Worm (Caenorhabditis elegans) whole organism, early embryonic: ENCODE data around the gene clec-140.

Source experiments
- B0310.2 ChIP-seq: sonication (generic microtip); optimal IDR thresholded peaks from 2 replicates; lab custom pipeline; 2016; ENCODE audit warnings: mild to moderate bottlenecking, missing genetic modification characterization, missing compliant biosample characterization
- F13C5.2 ChIP-seq: sonication (generic microtip); optimal IDR thresholded peaks from 2 replicates; lab custom pipeline; 2017; ENCODE audit warnings: mild to moderate bottlenecking, missing genetic modification characterization, inconsistent platforms, missing compliant biosample characterization
- aly-1 ChIP-seq: sonication (generic microtip); optimal IDR thresholded peaks from 2 replicates; lab custom pipeline; 2016; ENCODE audit warnings: missing genetic modification characterization, missing compliant biosample characterization
- ama-1 ChIP-seq: fragments of 150-350 bp; optimal IDR thresholded peaks from 2 replicates; lab custom pipeline; 2014
- ceh-13 ChIP-seq: fragments of 200-800 bp; sonication (Bioruptor generic); optimal IDR thresholded peaks from 2 replicates; lab custom pipeline; 2018; ENCODE audit warnings: mild to moderate bottlenecking, missing genetic modification characterization, missing compliant biosample characterization
- ceh-36 ChIP-seq: sonication (generic microtip); optimal IDR thresholded peaks from 2 replicates; lab custom pipeline; 2016; ENCODE audit warnings: missing genetic modification characterization, inconsistent platforms, missing compliant biosample characterization
- ets-7 ChIP-seq: sonication (generic microtip); optimal IDR thresholded peaks from 2 replicates; lab custom pipeline; 2016; ENCODE audit warnings: missing genotype, missing genetic modification characterization, missing compliant biosample characterization
- flt-1 ChIP-seq: fragments of 200-800 bp; sonication (Bioruptor generic); IDR thresholded peaks from 2 replicates; pipeline ENCODE4 v1.3.6; 2022; ENCODE audit warnings: missing genetic modification characterization, missing compliant biosample characterization
- hmbx-1 ChIP-seq: sonication (generic microtip); optimal IDR thresholded peaks from 2 replicates; lab custom pipeline; 2016; ENCODE audit warnings: mild to moderate bottlenecking, missing genetic modification characterization, missing compliant biosample characterization
- hmg-4 ChIP-seq: fragments of 200-800 bp; sonication (Bioruptor generic); optimal IDR thresholded peaks from 2 replicates; lab custom pipeline; 2018; ENCODE audit warnings: mild to moderate bottlenecking, missing genetic modification characterization, missing compliant biosample characterization
- hnd-1 ChIP-seq: sonication (generic microtip); optimal IDR thresholded peaks from 2 replicates; lab custom pipeline; 2016; ENCODE audit warnings: missing genetic modification characterization, missing compliant biosample characterization
- pes-1 ChIP-seq: fragments of 200-800 bp; sonication (Bioruptor generic); IDR thresholded peaks from 2 replicates; pipeline ENCODE4 v1.3.6; 2022; ENCODE audit warnings: missing genetic modification reagents, missing genetic modification characterization, missing compliant biosample characterization
- scrt-1 ChIP-seq: fragments of 200-800 bp; sonication (Bioruptor generic); IDR thresholded peaks from 2 replicates; pipeline ENCODE4 v1.3.6; 2022; ENCODE audit warnings: missing genetic modification characterization, missing compliant biosample characterization
- sea-1 ChIP-seq: fragments of 200-800 bp; sonication (Bioruptor generic); conservative IDR thresholded peaks from 2 replicates; pipeline ENCODE4 v1.3.6; 2022; ENCODE audit warnings: missing genetic modification characterization, missing compliant biosample characterization
- tbx-11 ChIP-seq: fragments of 200-800 bp; sonication (Bioruptor generic); IDR thresholded peaks from 2 replicates; pipeline ENCODE4 v1.3.6; 2022; ENCODE audit warnings: missing genetic modification characterization, missing compliant biosample characterization
- tbx-37 ChIP-seq: fragments of 200-800 bp; sonication (Bioruptor generic); conservative IDR thresholded peaks from 2 replicates; pipeline ENCODE4 v1.3.6; 2022; ENCODE audit warnings: missing genetic modification reagents, missing genetic modification characterization, missing compliant biosample characterization
- tra-4 ChIP-seq: sonication (generic microtip); optimal IDR thresholded peaks from 2 replicates; lab custom pipeline; 2017; ENCODE audit warnings: missing genetic modification characterization, missing compliant biosample characterization

Gene clec-140

DNA sequence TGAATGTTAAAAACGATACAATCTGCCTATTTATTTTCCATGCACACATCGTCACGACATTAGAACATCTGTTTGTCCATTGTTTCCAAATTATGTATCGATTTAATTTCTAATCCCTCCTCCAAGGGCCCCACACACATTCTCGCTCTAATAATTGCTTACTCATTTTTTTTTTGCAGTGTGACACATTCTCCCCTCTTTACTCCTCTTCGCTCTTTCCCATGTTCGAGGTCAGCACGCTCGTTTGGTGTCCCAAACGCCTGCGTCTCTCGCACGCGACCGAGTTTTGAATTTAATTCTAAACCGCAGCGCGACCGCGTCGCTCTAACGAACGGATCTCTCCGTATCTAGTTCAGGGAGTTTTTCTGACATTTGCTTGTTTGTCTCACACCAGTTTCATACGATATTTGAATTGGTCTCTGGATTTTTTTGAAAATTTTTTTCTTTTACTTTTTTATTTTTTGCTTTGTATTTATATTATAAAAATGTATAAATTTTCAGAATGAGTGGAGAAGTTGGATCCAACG lies at the start of gene clec-140, which contains the start of gene hmg-11:
Gene clec-140 (plus strand): TSS at position 477 of the 527 bp plus-strand sequence.
Gene hmg-11 (plus strand): TSS at position 502 of the 527 bp plus-strand sequence.
- TF ChIP-seq hmg-4 (peak; percentile 25), hnd-1 (no peak), ets-7 (tag; lab: Kevin White, UChicago) (no peak), F13C5.2 (tag; lab: Kevin White, UChicago) (peak; percentile 49), scrt-1 (GFP tag; lab: Robert Waterston, UW) (no peak), ceh-36 (tag; lab: Kevin White, UChicago) (no peak), pes-1 (GFP tag; lab: Robert Waterston, UW) (no peak)

- TF ChIP-seq tbx-11 (GFP tag; lab: Robert Waterston, UW) (no peak), ceh-13 (GFP tag; lab: Kevin White, UChicago) (no peak), aly-1 (tag; lab: Kevin White, UChicago) (no peak), tra-4 (no peak)
Observed at ce11 chrII:4626606-4627005, 46.3 kb upstream of the clec-140 start, which contains the start of gene F35D11.1. Gene F35D11.1, plus strand, starts transcription at chrII:4626906.

ce11 chrII:4631479-4631878 lies 41.4 kb upstream of the clec-140 start:
- no peak for TF ChIP-seq F13C5.2 (tag; lab: Kevin White, UChicago)

ce11 chrII:4638241-4638640 lies 34.6 kb upstream of the clec-140 start, which contains the start of gene che-10:
Gene che-10, minus strand, starts transcription at chrII:4638341.
- no peak for TF ChIP-seq aly-1 (tag; lab: Kevin White, UChicago)
- TF ChIP-seq sea-1 (GFP tag; lab: Robert Waterston, UW), result no peak
- no peak for TF ChIP-seq hnd-1
- TF ChIP-seq ama-1 (lab: Kevin White, UChicago), result no peak
- TF ChIP-seq flt-1 (GFP tag; lab: Robert Waterston, UW), result no peak
- TF ChIP-seq tbx-37 (GFP tag; lab: Robert Waterston, UW), result no peak
- no peak for TF ChIP-seq hmg-4
- TF ChIP-seq ets-7 (tag; lab: Kevin White, UChicago), result no peak
- TF ChIP-seq pes-1 (GFP tag; lab: Robert Waterston, UW), result no peak
- TF ChIP-seq scrt-1 (GFP tag; lab: Robert Waterston, UW), result no peak
- no peak for TF ChIP-seq hmbx-1 (tag; lab: Kevin White, UChicago)
- no peak for TF ChIP-seq F13C5.2 (tag; lab: Kevin White, UChicago)
- TF ChIP-seq ceh-36 (tag; lab: Kevin White, UChicago), result no peak
- TF ChIP-seq tra-4, result no peak
- no peak for TF ChIP-seq ceh-13 (GFP tag; lab: Kevin White, UChicago)
- TF ChIP-seq tbx-11 (GFP tag; lab: Robert Waterston, UW), result no peak
- no peak for TF ChIP-seq B0310.2

DNA sequence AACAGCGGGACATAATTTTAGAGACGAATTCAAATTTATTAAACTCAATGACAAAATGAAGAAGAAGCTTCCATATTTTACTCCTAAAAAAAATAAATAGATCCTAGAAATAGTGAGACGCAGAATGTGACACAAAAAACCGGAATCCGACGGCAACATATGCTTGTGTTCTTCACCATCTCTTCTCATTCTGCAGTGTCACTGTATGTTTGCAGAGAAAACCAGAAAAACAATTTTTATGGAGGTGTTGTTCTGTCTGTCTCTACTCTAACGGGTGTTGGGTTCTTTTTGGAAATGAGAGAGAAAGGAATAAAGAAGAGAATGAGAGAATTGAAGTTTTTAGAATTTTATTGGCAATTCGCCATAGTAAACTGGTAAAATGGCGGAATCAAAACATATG lies 34.0 kb upstream of the clec-140 start:
- TF ChIP-seq pes-1 (GFP tag; lab: Robert Waterston, UW), result no peak
- no peak for TF ChIP-seq sea-1 (GFP tag; lab: Robert Waterston, UW)
- TF ChIP-seq ceh-36 (tag; lab: Kevin White, UChicago), result no peak
- TF ChIP-seq tbx-37 (GFP tag; lab: Robert Waterston, UW), result no peak
- no peak for TF ChIP-seq flt-1 (GFP tag; lab: Robert Waterston, UW)
- TF ChIP-seq hnd-1, result no peak
- TF ChIP-seq B0310.2, result no peak
- TF ChIP-seq ets-7 (tag; lab: Kevin White, UChicago), result no peak
- no peak for TF ChIP-seq F13C5.2 (tag; lab: Kevin White, UChicago)
- no peak for TF ChIP-seq scrt-1 (GFP tag; lab: Robert Waterston, UW)
- TF ChIP-seq aly-1 (tag; lab: Kevin White, UChicago), result no peak
- TF ChIP-seq tbx-11 (GFP tag; lab: Robert Waterston, UW), result no peak
- no peak for TF ChIP-seq hmbx-1 (tag; lab: Kevin White, UChicago)
- TF ChIP-seq ceh-13 (GFP tag; lab: Kevin White, UChicago), result no peak
- TF ChIP-seq hmg-4, result no peak
- TF ChIP-seq ama-1 (lab: Kevin White, UChicago), result no peak
- TF ChIP-seq tra-4, result no peak

ce11 chrII:4640748-4641147 lies 32.1 kb upstream of the clec-140 start:
- TF ChIP-seq hmbx-1 (tag; lab: Kevin White, UChicago) (no peak), scrt-1 (GFP tag; lab: Robert Waterston, UW) (no peak), ama-1 (lab: Kevin White, UChicago) (no peak)

- TF ChIP-seq flt-1 (GFP tag; lab: Robert Waterston, UW) (no peak), scrt-1 (GFP tag; lab: Robert Waterston, UW) (no peak), B0310.2 (no peak), tbx-11 (GFP tag; lab: Robert Waterston, UW) (no peak), hnd-1 (no peak), F13C5.2 (tag; lab: Kevin White, UChicago) (no peak), ceh-36 (tag; lab: Kevin White, UChicago) (no peak), tra-4 (no peak), ama-1 (lab: Kevin White, UChicago) (no peak), pes-1 (GFP tag; lab: Robert Waterston, UW) (no peak), hmg-4 (no peak)
Observed at ce11 chrII:4648785-4649184, 24.1 kb upstream of the clec-140 start, which contains the start of gene lgc-27. Gene lgc-27, plus strand, starts transcription at chrII:4649085.

DNA sequence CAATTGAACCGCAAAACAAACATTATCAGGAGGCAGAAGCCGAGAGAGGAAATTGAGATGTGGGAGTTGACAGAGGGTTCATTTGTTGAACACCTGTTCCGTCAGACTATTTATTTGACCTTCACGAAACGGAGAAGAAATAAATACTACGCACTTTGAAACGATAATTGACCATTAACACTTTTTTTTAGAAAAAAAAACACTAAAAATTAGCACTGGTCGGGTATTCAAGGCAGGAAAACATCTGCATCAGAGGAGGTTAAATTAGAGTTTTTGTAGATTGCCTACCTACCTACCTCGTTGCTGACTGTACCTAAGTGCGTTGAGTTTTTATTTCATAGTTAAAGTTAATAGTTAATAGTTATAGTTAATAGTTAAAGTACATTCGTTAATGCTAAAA lies 22.8 kb upstream of the clec-140 start:
- TF ChIP-seq hmg-4 (no peak), hnd-1 (no peak), tra-4 (no peak), scrt-1 (GFP tag; lab: Robert Waterston, UW) (no peak), ceh-13 (GFP tag; lab: Kevin White, UChicago) (no peak), ets-7 (tag; lab: Kevin White, UChicago) (no peak), hmbx-1 (tag; lab: Kevin White, UChicago) (no peak), pes-1 (GFP tag; lab: Robert Waterston, UW) (no peak), sea-1 (GFP tag; lab: Robert Waterston, UW) (no peak), ama-1 (lab: Kevin White, UChicago) (no peak), ceh-36 (tag; lab: Kevin White, UChicago) (no peak), F13C5.2 (tag; lab: Kevin White, UChicago) (no peak), aly-1 (tag; lab: Kevin White, UChicago) (no peak), B0310.2 (no peak), tbx-37 (GFP tag; lab: Robert Waterston, UW) (no peak), tbx-11 (GFP tag; lab: Robert Waterston, UW) (no peak), flt-1 (GFP tag; lab: Robert Waterston, UW) (no peak)
